Fruit fly (Drosophila melanogaster): ENCODE results near the gene Polr3A.

DNA sequence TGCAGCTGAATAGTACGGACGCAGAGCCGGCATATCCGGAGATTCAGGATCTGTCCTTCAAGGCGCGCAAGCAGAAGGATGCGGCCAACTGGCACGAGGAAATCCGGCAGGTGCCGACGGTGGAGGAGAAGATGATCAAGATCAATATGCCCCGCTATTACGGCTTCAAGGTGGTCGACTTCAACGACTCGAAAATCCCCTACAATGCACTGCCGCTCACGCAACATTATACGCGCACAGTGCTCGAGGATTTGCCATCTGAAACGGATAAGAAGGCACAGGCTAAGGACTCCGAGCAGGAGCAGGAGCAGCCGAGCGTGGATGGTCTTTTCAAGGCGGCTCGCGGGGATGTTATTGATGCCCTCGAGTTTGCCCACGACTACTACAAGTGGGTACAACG is 23.5 kb downstream of the Polr3A start:
- TF ChIP-seq CG8478 (optimal IDR thresholded peaks at IDR 0.05): no peak
- no peak for TF ChIP-seq CTCF (optimal IDR thresholded peaks at IDR 0.05)

All from S2 (cell line).